Worm (Caenorhabditis elegans): ENCODE data around the gene hpo-34.

DNA sequence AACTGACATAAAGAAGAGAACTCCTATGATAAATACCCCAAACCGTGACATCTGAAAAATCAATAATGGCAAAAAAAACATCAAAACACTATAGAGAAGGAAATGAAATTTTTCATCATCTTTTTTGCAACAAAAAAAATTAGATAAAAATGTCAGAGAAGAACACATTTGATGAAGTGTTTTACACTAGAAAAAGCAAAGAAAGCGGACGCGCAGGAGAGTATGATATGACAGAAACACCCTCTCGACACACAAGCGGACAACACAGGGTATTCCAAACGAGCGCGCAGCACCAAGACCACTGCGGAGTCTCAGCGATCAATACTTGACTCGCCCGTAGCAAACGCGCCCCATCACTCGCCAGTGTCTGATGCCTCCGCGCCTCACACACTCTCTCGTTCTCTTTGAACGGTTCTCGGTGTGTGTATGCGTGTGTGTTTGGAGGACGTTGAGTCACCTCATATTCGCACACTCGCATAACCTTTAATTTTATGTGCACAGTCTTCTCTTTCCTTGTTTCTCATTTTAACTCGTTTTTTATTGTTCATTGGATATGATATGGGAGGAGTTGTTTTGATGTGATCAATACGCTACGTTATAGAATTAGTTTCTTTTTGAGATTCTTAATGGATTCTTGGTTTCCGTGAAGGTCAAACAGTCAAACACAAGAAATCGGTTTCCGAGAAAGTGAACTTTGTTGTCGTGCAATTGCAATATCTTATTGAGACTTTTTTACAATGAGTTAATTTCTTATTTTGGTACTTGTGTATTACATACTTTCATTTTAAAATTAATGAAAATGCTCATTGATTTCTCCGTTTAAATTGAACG is 27.8 kb upstream of the hpo-34 start, which contains the start of gene selt-1.1:
- no peak for TF ChIP-seq ref-1 (GFP tag; conservative IDR thresholded peaks at IDR 0.05)
- no peak for TF ChIP-seq med-1 (GFP tag; optimal IDR thresholded peaks at IDR 0.05; ENCODE audit: insufficient read depth)
- no peak for TF ChIP-seq ztf-23 (GFP tag; IDR thresholded peaks at IDR 0.05)

All from whole organism, midembryonic.